Fruit fly (Drosophila melanogaster) whole organism, wandering third instar larva: ENCODE measurements around the gene beat-IIb.

Experiments
- Abd-B ChIP-seq: fragments of >200 bp; optimal IDR thresholded peaks from 2 replicates; lab custom pipeline; 2017; ENCODE audit warnings: missing biosample characterization, missing genetic modification characterization
- CG9705 ChIP-seq: fragments of 200-800 bp; sonication (Bioruptor generic); optimal IDR thresholded peaks from 2 replicates; lab custom pipeline; 2018; ENCODE audit warnings: missing biosample characterization, mild to moderate bottlenecking, missing genetic modification characterization
- CrebA ChIP-seq: fragments of 200-800 bp; sonication (Bioruptor generic); optimal IDR thresholded peaks from 2 replicates; lab custom pipeline; 2016; ENCODE audit warnings: missing biosample characterization, mild to moderate bottlenecking, missing genetic modification characterization, borderline replicate concordance
- Dfd ChIP-seq: fragments of >200 bp; optimal IDR thresholded peaks from 2 replicates; lab custom pipeline; 2017; ENCODE audit warnings: missing biosample characterization, missing genetic modification characterization
- Hr78 ChIP-seq: fragments of >200 bp; optimal IDR thresholded peaks from 2 replicates; lab custom pipeline; 2017; ENCODE audit warnings: missing biosample characterization, missing genetic modification characterization
- Hr83 ChIP-seq: fragments of 200-300 bp; sonication (Bioruptor generic); optimal IDR thresholded peaks from 2 replicates; lab custom pipeline; 2016; ENCODE audit warnings: missing biosample characterization, mild to moderate bottlenecking, missing genetic modification characterization, moderate library complexity; ENCODE audit not compliant: poor library complexity, severe bottlenecking
- Jra ChIP-seq: sonication (Bioruptor generic); optimal IDR thresholded peaks from 2 replicates; lab custom pipeline; 2016; ENCODE audit warnings: missing biosample characterization, missing genetic modification characterization
- Mio ChIP-seq: sonication (Bioruptor generic); optimal IDR thresholded peaks from 2 replicates; lab custom pipeline; 2016; ENCODE audit warnings: missing biosample characterization, missing genetic modification characterization
- Myc ChIP-seq: fragments of >200 bp; optimal IDR thresholded peaks from 2 replicates; lab custom pipeline; 2017
- N ChIP-seq: fragments of >200 bp; optimal IDR thresholded peaks from 2 replicates; lab custom pipeline; 2018; ENCODE audit warnings: missing biosample characterization, missing external identifiers, missing genetic modification characterization
- OdsH ChIP-seq: fragments of 200-800 bp; sonication (Bioruptor generic); optimal IDR thresholded peaks from 2 replicates; lab custom pipeline; 2016; ENCODE audit warnings: missing biosample characterization, mild to moderate bottlenecking, missing genetic modification characterization
- Rel ChIP-seq, 2 experiments: fragments of 200-800 bp; sonication (Bioruptor generic) in 1 of 2; optimal IDR thresholded peaks; 2 replicates in 1 of 2; 3 replicates in 1 of 2; lab custom pipeline; 2016 to 2019; ENCODE audit warnings: mild to moderate bottlenecking in 2 of 2, missing biosample characterization in 2 of 2, missing genetic modification characterization in 2 of 2, moderate library complexity in 1 of 2
- br ChIP-seq: fragments of 200-800 bp; sonication (Bioruptor generic); optimal IDR thresholded peaks from 2 replicates; lab custom pipeline; 2016; ENCODE audit warnings: missing biosample characterization, missing genetic modification characterization
- brk ChIP-seq: fragments of 200-800 bp; sonication (Bioruptor generic); optimal IDR thresholded peaks from 2 replicates; lab custom pipeline; 2016; ENCODE audit warnings: missing biosample characterization, mild to moderate bottlenecking, missing genetic modification characterization
- dl ChIP-seq, 2 experiments: fragments of 175-275, 200-275 bp in 1 of 2; fragments of 200-275 bp in 1 of 2; sonication (Bioruptor generic); optimal IDR thresholded peaks; lab custom pipeline; 2018; ENCODE audit warnings: mild to moderate bottlenecking in 2 of 2, missing biosample characterization in 2 of 2, missing genetic modification characterization in 2 of 2, moderate library complexity in 2 of 2; ENCODE audit not compliant: partially characterized antibody in 2 of 2, insufficient read depth in 1 of 2
- dsf ChIP-seq: sonication (Bioruptor generic); optimal IDR thresholded peaks from 2 replicates; lab custom pipeline; 2016; ENCODE audit warnings: missing biosample characterization, missing genetic modification characterization, borderline replicate concordance
- ey ChIP-seq: fragments of 200-800 bp; sonication (Bioruptor generic); optimal IDR thresholded peaks from 2 replicates; lab custom pipeline; 2016; ENCODE audit warnings: missing biosample characterization, missing genetic modification characterization
- foxo ChIP-seq, 2 experiments: fragments of 200-800 bp; sonication (Bioruptor generic); optimal IDR thresholded peaks; 2 replicates in 1 of 2; 3 replicates in 1 of 2; lab custom pipeline; 2016 to 2017; ENCODE audit warnings: missing biosample characterization in 2 of 2, missing genetic modification characterization in 2 of 2
- fru ChIP-seq: fragments of 200-800 bp; sonication (Bioruptor generic); optimal IDR thresholded peaks from 3 replicates; lab custom pipeline; 2016; ENCODE audit warnings: missing biosample characterization, mild to moderate bottlenecking, missing genetic modification characterization
- lola ChIP-seq: fragments of >200 bp; optimal IDR thresholded peaks from 2 replicates; lab custom pipeline; 2017; ENCODE audit warnings: missing biosample characterization, missing genetic modification characterization
- pan ChIP-seq: fragments of >200 bp; optimal IDR thresholded peaks from 2 replicates; lab custom pipeline; 2017
- psq ChIP-seq: fragments of 200-800 bp; sonication (Bioruptor generic); optimal IDR thresholded peaks from 3 replicates; lab custom pipeline; 2017; ENCODE audit warnings: missing biosample characterization, mild to moderate bottlenecking, missing genetic modification characterization, moderate library complexity
- rgr ChIP-seq: fragments of 200-800 bp; sonication (Bioruptor generic); optimal IDR thresholded peaks from 3 replicates; lab custom pipeline; 2016; ENCODE audit warnings: missing biosample characterization, mild to moderate bottlenecking, missing genetic modification characterization
- sage ChIP-seq: fragments of 200-800 bp; sonication (Bioruptor generic); optimal IDR thresholded peaks from 2 replicates; lab custom pipeline; 2016; ENCODE audit warnings: missing biosample characterization, mild to moderate bottlenecking, missing genetic modification characterization
- sv ChIP-seq: fragments of 200-800 bp; sonication (Bioruptor generic); optimal IDR thresholded peaks from 3 replicates; lab custom pipeline; 2016; ENCODE audit warnings: missing biosample characterization, missing genetic modification characterization
- tai ChIP-seq: sonication (Bioruptor generic); optimal IDR thresholded peaks from 2 replicates; lab custom pipeline; 2016; ENCODE audit warnings: missing biosample characterization, missing genetic modification characterization
- usp ChIP-seq: fragments of >200 bp; optimal IDR thresholded peaks from 2 replicates; lab custom pipeline; 2017; ENCODE audit warnings: missing biosample characterization, missing genetic modification characterization
- woc ChIP-seq: sonication (Bioruptor generic); optimal IDR thresholded peaks from 2 replicates; lab custom pipeline; 2016; ENCODE audit warnings: missing biosample characterization, mild to moderate bottlenecking, missing genetic modification characterization

The beat-IIb gene

DNA sequence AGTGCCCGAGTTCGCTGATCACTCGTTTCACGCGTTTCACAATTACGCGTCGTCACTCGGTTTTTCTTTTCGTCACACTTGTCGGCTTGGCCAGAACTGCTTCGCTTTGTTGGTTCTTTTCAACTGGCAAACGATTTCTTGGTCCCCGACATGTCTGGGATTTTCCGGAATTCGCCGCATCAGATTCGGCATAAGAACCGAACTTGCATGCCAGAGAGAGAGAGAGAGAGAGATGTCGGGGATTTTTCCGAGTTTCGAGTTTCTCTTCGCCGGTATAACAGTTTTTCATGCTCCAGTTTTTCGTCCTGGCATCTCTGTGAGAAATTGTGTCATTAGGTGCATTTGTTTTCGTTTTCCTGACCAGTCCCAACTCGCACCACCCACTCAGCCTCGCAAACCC is at the start of gene beat-IIb, which contains the start of gene CG44257:
Gene beat-IIb, minus strand, starts transcription at position 101 of the 400 bp plus-strand sequence.
Gene CG44257, plus strand, starts transcription at position 330 of the 400 bp plus-strand sequence.
- TF ChIP-seq tai (GFP tag; lab: Kevin White, UChicago) (no peak), Mio (no peak), Myc (lab: Kevin White, UChicago) (no peak), dsf (no peak), br (no peak), Hr83 (GFP tag; lab: Kevin White, UChicago) (no peak)

DNA sequence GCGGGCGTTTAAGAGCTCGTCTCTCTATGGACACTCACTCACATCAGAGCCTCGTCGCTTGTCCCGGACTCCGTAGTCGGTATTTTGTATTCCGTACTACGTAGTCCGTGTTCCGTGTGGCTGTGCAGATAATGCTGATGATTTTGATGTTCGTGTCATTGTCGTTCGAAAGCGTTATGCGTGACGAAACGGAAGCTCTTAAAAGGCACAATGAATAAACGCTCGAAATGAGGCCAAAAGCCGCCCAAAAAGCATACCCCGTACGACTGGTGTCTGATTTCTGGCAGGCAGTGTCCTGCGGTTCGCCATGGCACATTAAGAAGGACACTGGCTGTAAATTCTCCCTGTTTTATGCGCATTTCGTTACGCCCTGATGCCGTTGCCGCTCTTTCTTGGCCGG is 24.2 kb upstream of the beat-IIb start:
- no peak for TF ChIP-seq sage (GFP tag; lab: Kevin White, UChicago)
- TF ChIP-seq Hr83 (GFP tag; lab: Kevin White, UChicago) = no peak
- no peak for TF ChIP-seq brk
- TF ChIP-seq OdsH (GFP tag; lab: Kevin White, UChicago) = no peak
- no peak for TF ChIP-seq fru (GFP tag; lab: Kevin White, UChicago)
- TF ChIP-seq usp (GFP tag; lab: Kevin White, UChicago) = no peak
- no peak for TF ChIP-seq rgr
- TF ChIP-seq pan (lab: Kevin White, UChicago) = no peak
- no peak for TF ChIP-seq lola (GFP tag; lab: Kevin White, UChicago)
- TF ChIP-seq psq (GFP tag; lab: Kevin White, UChicago) = no peak
- no peak for TF ChIP-seq Dfd (GFP tag; lab: Kevin White, UChicago)
- no peak for TF ChIP-seq Rel (GFP tag; optimal IDR thresholded peaks at IDR 0.05; lab: Kevin White, UChicago)
- TF ChIP-seq Rel (tag; optimal IDR thresholded peaks at IDR 0.05; lab: Kevin White, UChicago) = no peak

DNA sequence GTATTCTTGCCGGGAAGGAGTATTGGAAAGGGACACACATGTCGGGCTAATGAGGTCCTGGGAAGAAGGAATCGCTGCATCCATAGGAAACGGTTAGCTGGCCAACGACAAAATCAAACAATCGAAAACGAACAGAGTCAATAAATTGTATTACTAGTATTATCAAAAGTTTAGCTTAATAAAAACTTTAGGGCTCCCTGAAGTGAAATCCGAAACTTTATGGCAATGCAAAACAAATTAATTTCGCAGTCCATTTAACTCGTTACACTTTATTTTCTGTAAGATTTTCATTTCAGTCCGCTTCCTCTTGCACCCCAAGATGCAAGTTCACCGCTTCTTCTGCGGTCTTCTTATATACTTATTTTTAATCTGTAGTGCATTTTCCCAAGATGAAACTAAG is 19.5 kb upstream of the beat-IIb start, which contains the start of gene CG31419:
Gene CG31419, plus strand, starts transcription at position 301 of the 400 bp plus-strand sequence.
- TF ChIP-seq brk = no peak
- TF ChIP-seq Hr78 (GFP tag; lab: Kevin White, UChicago) = no peak
- no peak for TF ChIP-seq dsf
- no peak for TF ChIP-seq foxo (GFP tag; optimal IDR thresholded peaks at IDR 0.05; lab: Kevin White, UChicago)
- TF ChIP-seq Jra (GFP tag; lab: Kevin White, UChicago) = no peak

DNA sequence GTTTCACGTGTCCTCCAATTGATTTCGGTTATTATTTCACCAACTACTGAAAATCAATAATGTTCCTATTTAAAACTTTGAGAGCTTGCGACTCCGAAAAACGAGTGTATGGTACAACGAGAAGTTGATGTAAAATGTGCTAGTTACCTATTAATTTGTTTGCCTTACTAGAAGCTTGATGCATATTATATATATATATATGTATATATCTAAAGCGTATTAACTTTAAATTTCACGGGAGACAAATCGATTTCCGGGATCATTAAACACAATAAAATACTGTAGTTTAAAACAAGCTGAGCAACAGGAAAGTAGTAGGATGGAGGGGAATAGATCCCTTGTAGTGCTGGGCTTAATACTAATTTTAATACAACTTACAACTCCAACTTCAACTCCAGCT is 18.6 kb upstream of the beat-IIb start, which contains the start of gene CG31418:
Gene CG31418, plus strand, starts transcription at position 301 of the 400 bp plus-strand sequence.
- TF ChIP-seq lola (GFP tag; lab: Kevin White, UChicago) = no peak
- no peak for TF ChIP-seq Abd-B (GFP tag; lab: Kevin White, UChicago)
- TF ChIP-seq sage (GFP tag; lab: Kevin White, UChicago) = no peak
- TF ChIP-seq CG9705 (GFP tag; lab: Kevin White, UChicago) = no peak
- no peak for TF ChIP-seq Hr78 (GFP tag; lab: Kevin White, UChicago)
- TF ChIP-seq Rel (GFP tag; optimal IDR thresholded peaks at IDR 0.05; lab: Kevin White, UChicago) = no peak
- no peak for TF ChIP-seq Rel (tag; optimal IDR thresholded peaks at IDR 0.05; lab: Kevin White, UChicago)
- no peak for TF ChIP-seq Myc (lab: Kevin White, UChicago)

DNA sequence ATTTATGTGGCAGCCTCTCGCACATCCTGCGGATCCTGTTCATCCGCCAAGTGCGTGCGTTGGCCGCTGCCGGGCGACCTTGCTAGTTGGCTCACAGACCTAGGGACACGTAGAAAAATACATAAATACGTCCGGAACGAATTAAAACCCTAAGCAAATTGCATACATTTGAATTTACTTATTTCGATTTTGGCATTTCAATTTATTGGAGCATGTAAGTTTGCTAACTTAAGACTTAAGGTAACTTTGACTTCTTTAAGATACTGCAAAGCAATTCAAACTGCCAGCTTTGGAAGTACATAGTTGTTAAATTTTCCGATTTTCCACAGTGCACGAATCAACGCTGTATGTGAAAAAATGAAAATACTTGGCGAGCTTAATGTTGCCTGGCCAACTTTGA is 10.8 kb downstream of the beat-IIb start, which contains the start of gene CG44259:
Gene CG44259, minus strand, starts transcription at position 101 of the 400 bp plus-strand sequence.
- TF ChIP-seq CG9705 (GFP tag; lab: Kevin White, UChicago) (no peak), CrebA (GFP tag; lab: Kevin White, UChicago) (no peak), ey (no peak), dl (GFP tag; optimal IDR thresholded peaks at IDR 0.05; lab: Kevin White, UChicago; ENCODE audit: insufficient read depth in 1 of 2, partially characterized antibody in 2 of 2) (no peak), N (GFP tag; lab: Kevin White, UChicago) (no peak), woc (GFP tag; lab: Kevin White, UChicago) (no peak), rgr (no peak)
- TF ChIP-seq, all 38 proteins: peak for 0

DNA sequence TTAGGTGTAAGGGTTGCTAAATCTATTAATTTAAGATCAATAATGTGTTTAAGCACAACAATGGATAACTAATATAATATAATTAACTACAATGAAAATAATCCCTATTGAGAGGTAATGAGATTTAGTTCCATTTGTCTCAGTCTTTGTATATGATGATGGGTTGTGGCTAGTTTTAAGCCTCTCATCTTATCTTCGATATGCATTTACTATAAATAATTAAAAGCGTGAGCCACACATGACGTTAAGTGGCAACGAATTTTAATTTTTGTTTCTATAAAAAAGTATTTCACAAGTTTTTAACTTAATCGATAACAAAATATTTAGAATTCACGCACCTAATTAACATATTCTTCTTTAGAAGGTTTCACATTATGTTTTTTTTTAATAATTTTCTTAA is 13.6 kb downstream of the beat-IIb start:
- TF ChIP-seq sv (GFP tag; lab: Kevin White, UChicago) (no peak), woc (GFP tag; lab: Kevin White, UChicago) (no peak)
